Worm (Caenorhabditis elegans): ENCODE data around the gene rev-3.

rev-3 gene

ce11 chrIII:5769726-5770235 lies 20.7 kb downstream of the rev-3 start, which contains the start of gene cutl-23:
TSS of gene cutl-23 (plus strand) at chrIII:5770185.
- no peak for TF ChIP-seq blmp-1 (tag; optimal IDR thresholded peaks at IDR 0.05)
- no peak for TF ChIP-seq ceh-43 (GFP tag; optimal IDR thresholded peaks at IDR 0.05)
- TF ChIP-seq unc-62 (GFP tag; optimal IDR thresholded peaks at IDR 0.05): no peak
- no peak for TF ChIP-seq sem-2 (GFP tag; optimal IDR thresholded peaks at IDR 0.05)
- no peak for TF ChIP-seq M03D4.4 (tag; optimal IDR thresholded peaks at IDR 0.05)
- peak; percentile 55 for TF ChIP-seq ham-2 (GFP tag; optimal IDR thresholded peaks at IDR 0.05)
- TF ChIP-seq mab-5 (tag; optimal IDR thresholded peaks at IDR 0.05): no peak
- no peak for TF ChIP-seq flh-1 (GFP tag; optimal IDR thresholded peaks at IDR 0.05)
- TF ChIP-seq zip-8 (tag; optimal IDR thresholded peaks at IDR 0.05): no peak
- no peak for TF ChIP-seq ceh-39 (tag; optimal IDR thresholded peaks at IDR 0.05)
- peak; percentile 61 for TF ChIP-seq cnd-1 (tag; optimal IDR thresholded peaks at IDR 0.05)
- TF ChIP-seq nhr-28 (tag; optimal IDR thresholded peaks at IDR 0.05): no peak
- no peak for TF ChIP-seq elt-3 (tag; optimal IDR thresholded peaks at IDR 0.05)
- TF ChIP-seq nhr-2 (tag; optimal IDR thresholded peaks at IDR 0.05): no peak
- TF ChIP-seq unc-39 (tag; optimal IDR thresholded peaks at IDR 0.05): no peak
- no peak for TF ChIP-seq ces-1 (GFP tag; optimal IDR thresholded peaks at IDR 0.05)
- TF ChIP-seq ceh-83 (GFP tag; optimal IDR thresholded peaks at IDR 0.05): peak; percentile 56
- TF ChIP-seq mep-1 (tag; optimal IDR thresholded peaks at IDR 0.05): no peak
- no peak for TF ChIP-seq lin-32 (GFP tag; optimal IDR thresholded peaks at IDR 0.05)
- no peak for TF ChIP-seq mls-2 (tag; optimal IDR thresholded peaks at IDR 0.05)
- no peak for TF ChIP-seq nhr-237 (tag; optimal IDR thresholded peaks at IDR 0.05)
- peak; percentile 72 for TF ChIP-seq drap-1 (GFP tag; optimal IDR thresholded peaks at IDR 0.05)
- peak; percentile 71 for TF ChIP-seq unc-120 (tag; optimal IDR thresholded peaks at IDR 0.05; ENCODE audit: poor library complexity, severe bottlenecking)
- no peak for TF ChIP-seq pha-4 (tag; optimal IDR thresholded peaks at IDR 0.05)
- TF ChIP-seq nhr-12 (tag; optimal IDR thresholded peaks at IDR 0.05): no peak
- TF ChIP-seq bed-3 (GFP tag; optimal IDR thresholded peaks at IDR 0.05): peak; percentile 43
- no peak for TF ChIP-seq nhr-76 (tag; optimal IDR thresholded peaks at IDR 0.05)
- TF ChIP-seq sptf-1 (tag; optimal IDR thresholded peaks at IDR 0.05): no peak
- TF ChIP-seq ztf-11 (tag; optimal IDR thresholded peaks at IDR 0.05): no peak
- no peak for TF ChIP-seq elt-1 (tag; optimal IDR thresholded peaks at IDR 0.05; ENCODE audit: borderline replicate concordance, insufficient read depth)
- TF ChIP-seq lsy-2 (tag; optimal IDR thresholded peaks at IDR 0.05): no peak
- no peak for TF ChIP-seq snpc-4 (tag; optimal IDR thresholded peaks at IDR 0.05)
- no peak for TF ChIP-seq hlh-1 (tag; optimal IDR thresholded peaks at IDR 0.05)
- TF ChIP-seq lin-13 (tag; optimal IDR thresholded peaks at IDR 0.05): no peak
- no peak for TF ChIP-seq tbx-8 (GFP tag; optimal IDR thresholded peaks at IDR 0.05)

- TF ChIP-seq zip-8 (tag; optimal IDR thresholded peaks at IDR 0.05) (peak; percentile 61), tbx-8 (GFP tag; optimal IDR thresholded peaks at IDR 0.05) (no peak)
Observed at ce11 chrIII:5763988-5764387, 26.5 kb downstream of the rev-3 start.

ce11 chrIII:5761886-5762285 lies 28.6 kb downstream of the rev-3 start:
- no peak for TF ChIP-seq lin-32 (GFP tag; optimal IDR thresholded peaks at IDR 0.05)
- TF ChIP-seq tbx-8 (GFP tag; optimal IDR thresholded peaks at IDR 0.05): no peak
- no peak for TF ChIP-seq cnd-1 (tag; optimal IDR thresholded peaks at IDR 0.05)
- no peak for TF ChIP-seq ces-1 (GFP tag; optimal IDR thresholded peaks at IDR 0.05)
- TF ChIP-seq sptf-1 (tag; optimal IDR thresholded peaks at IDR 0.05): no peak
- TF ChIP-seq unc-120 (tag; optimal IDR thresholded peaks at IDR 0.05; ENCODE audit: poor library complexity, severe bottlenecking): no peak
- no peak for TF ChIP-seq ham-2 (GFP tag; optimal IDR thresholded peaks at IDR 0.05)
- TF ChIP-seq flh-1 (GFP tag; optimal IDR thresholded peaks at IDR 0.05): no peak
- TF ChIP-seq nhr-12 (tag; optimal IDR thresholded peaks at IDR 0.05): no peak
- no peak for TF ChIP-seq zip-8 (tag; optimal IDR thresholded peaks at IDR 0.05)
- TF ChIP-seq nhr-76 (tag; optimal IDR thresholded peaks at IDR 0.05): no peak
- no peak for TF ChIP-seq pha-4 (tag; optimal IDR thresholded peaks at IDR 0.05)
- TF ChIP-seq ztf-11 (tag; optimal IDR thresholded peaks at IDR 0.05): no peak
- no peak for TF ChIP-seq ceh-83 (GFP tag; optimal IDR thresholded peaks at IDR 0.05)
- TF ChIP-seq unc-62 (GFP tag; optimal IDR thresholded peaks at IDR 0.05): no peak
- TF ChIP-seq bed-3 (GFP tag; optimal IDR thresholded peaks at IDR 0.05): no peak

- TF ChIP-seq ceh-83 (GFP tag; optimal IDR thresholded peaks at IDR 0.05) (no peak), snpc-4 (tag; optimal IDR thresholded peaks at IDR 0.05) (no peak), ces-1 (GFP tag; optimal IDR thresholded peaks at IDR 0.05) (peak; percentile 89), nhr-76 (tag; optimal IDR thresholded peaks at IDR 0.05) (no peak)
Observed at ce11 chrIII:5760721-5761120, 29.7 kb downstream of the rev-3 start.
